Worm (Caenorhabditis elegans) whole organism, L3 larva: ENCODE data around the gene lev-9.

ENCODE experiments used
- elt-1 ChIP-seq: fragments of 150-350 bp; optimal IDR thresholded peaks from 2 replicates; lab custom pipeline; 2014; ENCODE audit warnings: missing biosample characterization, missing genetic modification characterization
- zag-1 ChIP-seq: fragments of 150-350 bp; optimal IDR thresholded peaks from 2 replicates; lab custom pipeline; 2014; ENCODE audit warnings: missing biosample characterization, missing genetic modification characterization

- peak; percentile 59 for TF ChIP-seq elt-1 (tag; lab: Kevin White, UChicago)
- no peak for TF ChIP-seq zag-1 (tag; lab: Kevin White, UChicago)
Observed at ce11 chrX:6321380-6321779, 29.8 kb upstream of the lev-9 start.
